Fruit fly (Drosophila melanogaster) whole organism, embryonic: ENCODE measurements around the gene CG14882.

Experiments
- CG10147 ChIP-seq: fragments of 200-800 bp; sonication (Bioruptor generic); optimal IDR thresholded peaks from 2 replicates; lab custom pipeline; 2019; ENCODE audit warnings: missing biosample characterization, mild to moderate bottlenecking, missing genetic modification characterization, moderate library complexity
- CG10543 ChIP-seq: fragments of 200-800 bp; sonication (Bioruptor generic); optimal IDR thresholded peaks from 3 replicates; lab custom pipeline; 2017; ENCODE audit warnings: missing biosample characterization, mild to moderate bottlenecking, missing genetic modification characterization, moderate library complexity
- CG12659 ChIP-seq: fragments of 200-800 bp; sonication (Bioruptor generic); optimal IDR thresholded peaks from 3 replicates; lab custom pipeline; 2017; ENCODE audit warnings: mild to moderate bottlenecking, missing biosample characterization, missing genetic modification reagents, missing genetic modification characterization
- CG12744 ChIP-seq: fragments of 200-800 bp; sonication (Bioruptor generic); optimal IDR thresholded peaks from 2 replicates; lab custom pipeline; 2016; ENCODE audit warnings: missing biosample characterization, missing genetic modification characterization
- CG14965 ChIP-seq: fragments of 200-800 bp; sonication (Bioruptor generic); optimal IDR thresholded peaks from 2 replicates; lab custom pipeline; 2016; ENCODE audit warnings: missing biosample characterization, missing genetic modification characterization, borderline replicate concordance
- CG15269 ChIP-seq: fragments of 200-800 bp; sonication (Bioruptor generic); optimal IDR thresholded peaks from 2 replicates; lab custom pipeline; 2018; ENCODE audit warnings: missing biosample characterization, mild to moderate bottlenecking, missing genetic modification characterization, moderate library complexity
- CG16815 ChIP-seq: fragments of 200-800 bp; sonication (Bioruptor generic); optimal IDR thresholded peaks from 3 replicates; lab custom pipeline; 2017; ENCODE audit warnings: missing biosample characterization, mild to moderate bottlenecking, missing genetic modification characterization
- CG17568 ChIP-seq: fragments of 200-800 bp; sonication (Bioruptor generic); optimal IDR thresholded peaks from 2 replicates; lab custom pipeline; 2018; ENCODE audit warnings: missing biosample characterization, mild to moderate bottlenecking, missing genetic modification characterization, moderate library complexity
- CG17829 ChIP-seq: fragments of 200-800 bp; optimal IDR thresholded peaks from 2 replicates; lab custom pipeline; 2019; ENCODE audit warnings: missing biosample characterization, mild to moderate bottlenecking, missing genetic modification characterization, moderate library complexity
- CG18011 ChIP-seq: fragments of 200-800 bp; sonication (Bioruptor generic); optimal IDR thresholded peaks from 2 replicates; lab custom pipeline; 2017; ENCODE audit warnings: missing biosample characterization, missing genetic modification characterization, mild to moderate bottlenecking, moderate library complexity, missing genotype
- CG18476 ChIP-seq: fragments of 200-800 bp; sonication (Bioruptor generic); optimal IDR thresholded peaks from 2 replicates; lab custom pipeline; 2016; ENCODE audit warnings: missing biosample characterization, mild to moderate bottlenecking, missing genetic modification characterization
- CG3407 ChIP-seq: fragments of 200-800 bp; sonication (Bioruptor generic); optimal IDR thresholded peaks from 2 replicates; lab custom pipeline; 2018; ENCODE audit warnings: missing biosample characterization, mild to moderate bottlenecking, missing genetic modification characterization
- CG4328 ChIP-seq: fragments of 200-800 bp; sonication (Bioruptor generic); optimal IDR thresholded peaks from 3 replicates; lab custom pipeline; 2017; ENCODE audit warnings: missing biosample characterization, missing genetic modification reagents, missing genetic modification characterization
- CG6175 ChIP-seq: fragments of 200-800 bp; sonication (Bioruptor generic); IDR thresholded peaks from 3 replicates; pipeline ENCODE4 v1.3.6; 2022; ENCODE audit warnings: missing biosample characterization, missing genetic modification characterization
- CG6791 ChIP-seq: fragments of 200-800 bp; sonication (Bioruptor generic); IDR thresholded peaks from 3 replicates; pipeline ENCODE4 v1.3.6; 2022; ENCODE audit warnings: missing biosample characterization, missing genetic modification characterization; ENCODE audit not compliant: partially characterized antibody
- CG7372 ChIP-seq: fragments of 200-800 bp; sonication (Bioruptor generic); IDR thresholded peaks from 2 replicates; pipeline ENCODE4 v1.3.6; 2022; ENCODE audit warnings: missing biosample characterization, missing genetic modification characterization
- CG7928 ChIP-seq: fragments of 200-800 bp; sonication (Bioruptor generic); optimal IDR thresholded peaks from 2 replicates; lab custom pipeline; 2017; ENCODE audit warnings: missing biosample characterization, mild to moderate bottlenecking, missing genetic modification characterization
- CG7987 ChIP-seq: fragments of 200-800 bp; sonication (Bioruptor generic); optimal IDR thresholded peaks from 2 replicates; lab custom pipeline; 2018; ENCODE audit warnings: missing biosample characterization, mild to moderate bottlenecking, missing genetic modification characterization, moderate library complexity
- CG8924 ChIP-seq: fragments of 200-800 bp; optimal IDR thresholded peaks from 3 replicates; lab custom pipeline; 2019; ENCODE audit warnings: missing biosample characterization, mild to moderate bottlenecking, missing genetic modification characterization, moderate library complexity
- CoRest ChIP-seq: fragments of 200-800 bp; sonication (Bioruptor generic); optimal IDR thresholded peaks from 3 replicates; lab custom pipeline; 2018; ENCODE audit warnings: missing biosample characterization, mild to moderate bottlenecking, missing genetic modification characterization, moderate library complexity
- Dp ChIP-seq: fragments of 200-800 bp; sonication (Bioruptor generic); optimal IDR thresholded peaks from 2 replicates; lab custom pipeline; 2018; ENCODE audit warnings: missing biosample characterization, mild to moderate bottlenecking, missing genetic modification characterization, moderate library complexity
- Drgx ChIP-seq: fragments of 200-800 bp; sonication (Bioruptor generic); IDR thresholded peaks from 2 replicates; pipeline ENCODE4 v1.3.6; 2022; ENCODE audit warnings: missing biosample characterization, missing genetic modification characterization
- Elba2 ChIP-seq: fragments of 200-800 bp; sonication (Bioruptor generic); optimal IDR thresholded peaks from 3 replicates; lab custom pipeline; 2016; ENCODE audit warnings: missing biosample characterization, missing genetic modification characterization
- Fer1 ChIP-seq: fragments of 200-800 bp; sonication (Bioruptor generic); optimal IDR thresholded peaks from 2 replicates; lab custom pipeline; 2017; ENCODE audit warnings: missing biosample characterization, mild to moderate bottlenecking, missing genetic modification characterization
- Fer2 ChIP-seq: fragments of 200-800 bp; sonication (Bioruptor generic); optimal IDR thresholded peaks from 2 replicates; lab custom pipeline; 2018; ENCODE audit warnings: missing biosample characterization, mild to moderate bottlenecking, missing genetic modification characterization, moderate library complexity
- Hr51 ChIP-seq, 2 experiments: fragments of 200-800 bp; sonication (Bioruptor generic); optimal IDR thresholded peaks; 2 replicates in 1 of 2; 3 replicates in 1 of 2; lab custom pipeline; 2016 to 2018; ENCODE audit warnings: missing biosample characterization in 2 of 2, missing genetic modification characterization in 2 of 2, mild to moderate bottlenecking in 1 of 2, moderate library complexity in 1 of 2
- Mad ChIP-seq: fragments of 200-800 bp; sonication (Bioruptor generic); optimal IDR thresholded peaks from 2 replicates; lab custom pipeline; 2016; ENCODE audit warnings: missing biosample characterization, missing genetic modification characterization
- Optix ChIP-seq: fragments of 200-800 bp; sonication (Bioruptor generic); IDR thresholded peaks from 3 replicates; pipeline ENCODE4 v1.3.6; 2022; ENCODE audit warnings: missing biosample characterization, missing genetic modification characterization
- Ptx1 ChIP-seq: fragments of 200-800 bp; sonication (Bioruptor generic); IDR thresholded peaks from 2 replicates; pipeline ENCODE4 v1.3.6; 2022; ENCODE audit warnings: missing biosample characterization, missing genetic modification characterization
- TFAM ChIP-seq: fragments of 200-800 bp; sonication (Bioruptor generic); optimal IDR thresholded peaks from 2 replicates; lab custom pipeline; 2017; ENCODE audit warnings: missing biosample characterization, missing genetic modification characterization, inconsistent platforms
- Vsx1 ChIP-seq: fragments of 200-800 bp; sonication (Bioruptor generic); optimal IDR thresholded peaks from 2 replicates; lab custom pipeline; 2017; ENCODE audit warnings: missing biosample characterization, mild to moderate bottlenecking, missing genetic modification characterization, missing genetic modification reagents
- ab ChIP-seq: fragments of 200-800 bp; sonication (Bioruptor generic); optimal IDR thresholded peaks from 2 replicates; lab custom pipeline; 2016; ENCODE audit warnings: missing biosample characterization, missing genetic modification characterization
- ato ChIP-seq: fragments of 200-800 bp; sonication (Bioruptor generic); IDR thresholded peaks from 2 replicates; pipeline ENCODE4 v1.3.6; 2022; ENCODE audit warnings: missing biosample characterization, missing genetic modification characterization; ENCODE audit not compliant: partially characterized antibody
- esg ChIP-seq: fragments of 200-800 bp; sonication (Bioruptor generic); conservative IDR thresholded peaks from 2 replicates; pipeline ENCODE4 v1.3.6; 2022; ENCODE audit warnings: missing biosample characterization, missing genetic modification characterization
- ewg ChIP-seq: fragments of 200-800 bp; sonication (Bioruptor generic); optimal IDR thresholded peaks from 3 replicates; lab custom pipeline; 2017; ENCODE audit warnings: mild to moderate bottlenecking, missing biosample characterization, missing genetic modification reagents, missing genetic modification characterization
- hb ChIP-seq: fragments of 200-800 bp; sonication (Bioruptor generic); IDR thresholded peaks from 3 replicates; pipeline ENCODE4 v1.3.6; 2022; ENCODE audit warnings: missing biosample characterization, missing genetic modification characterization; ENCODE audit not compliant: partially characterized antibody
- klu ChIP-seq: fragments of 200-800 bp; sonication (Bioruptor generic); IDR thresholded peaks from 2 replicates; pipeline ENCODE4 v1.3.6; 2022; ENCODE audit warnings: missing biosample characterization, missing genetic modification characterization
- lov ChIP-seq, 2 experiments: fragments of 200-800 bp in 1 of 2; fragments of >200 bp in 1 of 2; sonication (Bioruptor generic) in 1 of 2; IDR thresholded peaks in 1 of 2; optimal IDR thresholded peaks in 1 of 2; 2 replicates in 1 of 2; 3 replicates in 1 of 2; pipeline versions ENCODE4 v1.3.6 to Lab custom; 2017 to 2022; ENCODE audit warnings: missing biosample characterization in 1 of 2, missing genetic modification characterization in 1 of 2
- oc ChIP-seq: fragments of 200-800 bp; sonication (Bioruptor generic); optimal IDR thresholded peaks from 2 replicates; lab custom pipeline; 2018; ENCODE audit warnings: missing biosample characterization, mild to moderate bottlenecking, missing genetic modification characterization, moderate library complexity
- odd ChIP-seq: fragments of 200-800 bp; sonication (Bioruptor generic); optimal IDR thresholded peaks from 2 replicates; lab custom pipeline; 2017; ENCODE audit warnings: missing biosample characterization, mild to moderate bottlenecking, missing genetic modification characterization
- pros ChIP-seq: fragments of 200-800 bp; sonication (Bioruptor generic); optimal IDR thresholded peaks from 3 replicates; lab custom pipeline; 2019; ENCODE audit warnings: missing biosample characterization, mild to moderate bottlenecking, missing genetic modification characterization, moderate library complexity
- sens ChIP-seq: fragments of 200-800 bp; sonication (Bioruptor generic); peaks from one replicate; lab custom pipeline; 2016; ENCODE audit warnings: missing biosample characterization, missing genetic modification characterization
- sima ChIP-seq: fragments of 200-800 bp; sonication (Bioruptor generic); optimal IDR thresholded peaks from 2 replicates; lab custom pipeline; 2016; ENCODE audit warnings: missing biosample characterization, missing genetic modification characterization
- stc ChIP-seq: fragments of 200-800 bp; sonication (Bioruptor generic); IDR thresholded peaks from 2 replicates; pipeline ENCODE4 v1.3.6; 2022; ENCODE audit warnings: missing biosample characterization, missing genetic modification characterization
- stwl ChIP-seq: fragments of 200-800 bp; sonication (Bioruptor generic); optimal IDR thresholded peaks from 3 replicates; lab custom pipeline; 2018; ENCODE audit warnings: missing biosample characterization, mild to moderate bottlenecking, missing genetic modification characterization, moderate library complexity
- sug ChIP-seq: fragments of 200-800 bp; optimal IDR thresholded peaks from 2 replicates; lab custom pipeline; 2019; ENCODE audit warnings: missing biosample characterization, mild to moderate bottlenecking, missing genetic modification characterization, moderate library complexity
- zen ChIP-seq: fragments of 200-800 bp; sonication (Bioruptor generic); optimal IDR thresholded peaks from 3 replicates; lab custom pipeline; 2018; ENCODE audit warnings: missing biosample characterization, mild to moderate bottlenecking, missing genetic modification characterization, moderate library complexity

The CG14882 gene

dm6 chr3R:16448378-16449134 lies 5.5 kb downstream of the CG14882 start (continued):
- TF ChIP-seq TFAM (GFP tag; lab: Kevin White, UChicago) (no peak), stwl (tag; lab: Kevin White, UChicago) (no peak), CG18011 (GFP tag; lab: Kevin White, UChicago) (no peak), Mad (peak; percentile 68), Dp (GFP tag; lab: Kevin White, UChicago) (no peak), Hr51 (GFP tag; optimal IDR thresholded peaks at IDR 0.05; lab: Kevin White, UChicago) (peak in 1 of 2 experiments; percentile 73), ato (GFP tag; lab: Robert Waterston, UW) (no peak), klu (GFP tag; lab: Robert Waterston, UW) (no peak), CG7987 (peak; percentile 23), Vsx1 (GFP tag; lab: Kevin White, UChicago) (peak; percentile 65), Fer1 (GFP tag; lab: Kevin White, UChicago) (peak; percentile 67), CG10147 (peak; percentile 67), CG18476 (GFP tag; lab: Kevin White, UChicago) (no peak), lov (optimal IDR thresholded peaks at IDR 0.05; lab: Kevin White, UChicago) (no peak), lov (GFP tag; IDR thresholded peaks at IDR 0.05; lab: Robert Waterston, UW) (peak; percentile 84), CG10543 (GFP tag; lab: Kevin White, UChicago) (no peak), CG12744 (GFP tag; lab: Kevin White, UChicago) (peak; percentile 35), Optix (peak; percentile 75), zen (tag; lab: Kevin White, UChicago) (peak; percentile 50), CG14965 (GFP tag; lab: Kevin White, UChicago) (no peak), oc (tag; lab: Kevin White, UChicago) (peak; percentile 65), CoRest (tag; lab: Kevin White, UChicago) (no peak), sug (tag; lab: Kevin White, UChicago) (peak; percentile 7), sima (no peak), CG3407 (peak; percentile 48), sens (GFP tag; lab: Kevin White, UChicago) (peak; percentile 84), Fer2 (tag; lab: Kevin White, UChicago) (peak; percentile 7), stc (GFP tag; lab: Robert Waterston, UW) (peak; percentile 63), CG17568 (GFP tag; lab: Kevin White, UChicago) (peak; percentile 49), CG15269 (peak; percentile 56), CG16815 (GFP tag; lab: Kevin White, UChicago) (peak; percentile 64), CG4328 (GFP tag; lab: Kevin White, UChicago) (no peak), CG6791 (GFP tag; lab: Robert Waterston, UW) (no peak), esg (GFP tag; lab: Robert Waterston, UW) (peak; percentile 80), Drgx (GFP tag; lab: Robert Waterston, UW) (peak; percentile 88), CG17829 (tag; lab: Kevin White, UChicago) (no peak), ab (GFP tag; lab: Kevin White, UChicago) (no peak), CG7372 (peak; percentile 71; the same call in 1 of the 2 replicates), hb (GFP tag; lab: Robert Waterston, UW) (no peak), CG12659 (GFP tag; lab: Kevin White, UChicago) (peak; percentile 51), odd (GFP tag; lab: Kevin White, UChicago) (peak; percentile 54), CG8924 (tag; lab: Kevin White, UChicago) (peak; percentile 43), Ptx1 (GFP tag; lab: Robert Waterston, UW) (peak; percentile 81), ewg (peak; percentile 46), pros (GFP tag; lab: Kevin White, UChicago) (no peak), CG7928 (GFP tag; lab: Kevin White, UChicago) (no peak), CG6175 (GFP tag; lab: Robert Waterston, UW) (0 out of 3 replicates have a peak, but pooled peaks have one; percentile 16), Elba2 (GFP tag; lab: Kevin White, UChicago) (no peak)
